Worm (Caenorhabditis elegans) whole organism, early embryonic: ENCODE measurements around the gene Y97E10AL.1.

Source experiments
- F13C5.2 ChIP-seq: sonication (generic microtip); optimal IDR thresholded peaks from 2 replicates; lab custom pipeline; 2017; ENCODE audit warnings: mild to moderate bottlenecking, missing genetic modification characterization, inconsistent platforms, missing compliant biosample characterization
- ama-1 ChIP-seq: fragments of 150-350 bp; optimal IDR thresholded peaks from 2 replicates; lab custom pipeline; 2014
- ceh-36 ChIP-seq: sonication (generic microtip); optimal IDR thresholded peaks from 2 replicates; lab custom pipeline; 2016; ENCODE audit warnings: missing genetic modification characterization, inconsistent platforms, missing compliant biosample characterization
- ets-7 ChIP-seq: sonication (generic microtip); optimal IDR thresholded peaks from 2 replicates; lab custom pipeline; 2016; ENCODE audit warnings: missing genotype, missing genetic modification characterization, missing compliant biosample characterization
- flt-1 ChIP-seq: fragments of 200-800 bp; sonication (Bioruptor generic); IDR thresholded peaks from 2 replicates; pipeline ENCODE4 v1.3.6; 2022; ENCODE audit warnings: missing genetic modification characterization, missing compliant biosample characterization
- hmg-4 ChIP-seq: fragments of 200-800 bp; sonication (Bioruptor generic); optimal IDR thresholded peaks from 2 replicates; lab custom pipeline; 2018; ENCODE audit warnings: mild to moderate bottlenecking, missing genetic modification characterization, missing compliant biosample characterization
- scrt-1 ChIP-seq: fragments of 200-800 bp; sonication (Bioruptor generic); IDR thresholded peaks from 2 replicates; pipeline ENCODE4 v1.3.6; 2022; ENCODE audit warnings: missing genetic modification characterization, missing compliant biosample characterization
- tbx-37 ChIP-seq: fragments of 200-800 bp; sonication (Bioruptor generic); conservative IDR thresholded peaks from 2 replicates; pipeline ENCODE4 v1.3.6; 2022; ENCODE audit warnings: missing genetic modification reagents, missing genetic modification characterization, missing compliant biosample characterization

ce11 chrV:8010103-8010502 lies 24.1 kb downstream of the Y97E10AL.1 start, which contains the start of gene Y97E10AR.4:
- no peak for TF ChIP-seq ets-7
- TF ChIP-seq tbx-37 = no peak
- TF ChIP-seq ama-1 (lab: Kevin White, UChicago) = no peak
- no peak for TF ChIP-seq flt-1
- TF ChIP-seq scrt-1 = no peak
- no peak for TF ChIP-seq ceh-36 (tag; lab: Kevin White, UChicago)
- TF ChIP-seq F13C5.2 (tag; lab: Kevin White, UChicago) = no peak
- TF ChIP-seq hmg-4 = no peak
